Worm (Caenorhabditis elegans): ENCODE measurements around the gene nlp-19.

ce11 chrX:11007393-11007792 is 48.9 kb downstream of the nlp-19 start:
- no peak for TF ChIP-seq nhr-237 (tag; optimal IDR thresholded peaks at IDR 0.05)
- TF ChIP-seq nhr-76 (tag; optimal IDR thresholded peaks at IDR 0.05), result no peak

Data from whole organism, mixed stage, embryonic.